Worm (Caenorhabditis elegans) whole organism, L2 larva: ENCODE measurements around the gene myo-3.
A peak's percentile ranks its signal among the peaks of the same experiment; 100 is the strongest.

Experiments
- C34F6.9 ChIP-seq: fragments of 150-350 bp; optimal IDR thresholded peaks from 2 replicates; lab custom pipeline; 2014; ENCODE audit warnings: missing biosample characterization, missing genetic modification characterization
- F13H6.1 ChIP-seq: sonication (generic microtip); optimal IDR thresholded peaks from 2 replicates; lab custom pipeline; 2016; ENCODE audit warnings: missing genetic modification characterization, missing compliant biosample characterization
- R02D3.7 ChIP-seq: fragments of 150-350 bp; optimal IDR thresholded peaks from 2 replicates; lab custom pipeline; 2014; ENCODE audit warnings: missing biosample characterization, missing genetic modification characterization
- Y55F3AM.14 ChIP-seq: fragments of 200-800 bp; sonication (Bioruptor generic); optimal IDR thresholded peaks from 2 replicates; lab custom pipeline; 2018; ENCODE audit warnings: mild to moderate bottlenecking, missing genetic modification characterization, missing compliant biosample characterization
- ZK546.5 ChIP-seq: sonication (generic microtip); optimal IDR thresholded peaks from 2 replicates; lab custom pipeline; 2017; ENCODE audit warnings: missing biosample characterization, missing genetic modification characterization
- alr-1 ChIP-seq: fragments of 150-350 bp; optimal IDR thresholded peaks from 2 replicates; lab custom pipeline; 2014; ENCODE audit warnings: missing biosample characterization, missing genetic modification characterization
- aly-2 ChIP-seq: fragments of 150-350 bp; optimal IDR thresholded peaks from 2 replicates; lab custom pipeline; 2014; ENCODE audit warnings: missing biosample characterization, missing genetic modification characterization
- ama-1 ChIP-seq: fragments of 150-350 bp; optimal IDR thresholded peaks from 2 replicates; lab custom pipeline; 2018; ENCODE audit warnings: inconsistent platforms
- blmp-1 ChIP-seq: sonication (generic microtip); optimal IDR thresholded peaks from 2 replicates; lab custom pipeline; 2017; ENCODE audit warnings: missing genetic modification characterization, mild to moderate bottlenecking, missing compliant biosample characterization, antibody characterized with exemption, moderate library complexity; ENCODE audit not compliant: insufficient read depth
- ceh-16 ChIP-seq: fragments of 150-350 bp; optimal IDR thresholded peaks from 2 replicates; lab custom pipeline; 2014; ENCODE audit warnings: missing biosample characterization, missing genetic modification characterization
- crh-2 ChIP-seq: sonication (generic microtip); optimal IDR thresholded peaks from 2 replicates; lab custom pipeline; 2017; ENCODE audit warnings: missing biosample characterization, missing genetic modification characterization
- dmd-4 ChIP-seq: sonication (generic microtip); optimal IDR thresholded peaks from 2 replicates; lab custom pipeline; 2017; ENCODE audit warnings: missing biosample characterization, missing genetic modification characterization
- egl-27 ChIP-seq: sonication (generic microtip); optimal IDR thresholded peaks from 3 replicates; lab custom pipeline; 2017; ENCODE audit warnings: missing biosample characterization, missing genetic modification reagents, missing genetic modification characterization
- elt-1 ChIP-seq: fragments of 150-350 bp; optimal IDR thresholded peaks from 2 replicates; lab custom pipeline; 2014; ENCODE audit warnings: missing biosample characterization, missing genetic modification characterization
- elt-3 ChIP-seq: sonication (generic microtip); optimal IDR thresholded peaks from 2 replicates; lab custom pipeline; 2017; ENCODE audit warnings: missing biosample characterization, missing genetic modification characterization
- fos-1 ChIP-seq: fragments of 150-350 bp; optimal IDR thresholded peaks from 2 replicates; lab custom pipeline; 2014; ENCODE audit warnings: missing biosample characterization, missing genetic modification characterization
- gmeb-1 ChIP-seq: fragments of 150-350 bp; optimal IDR thresholded peaks from 2 replicates; lab custom pipeline; 2014; ENCODE audit warnings: missing biosample characterization, missing genetic modification characterization
- lin-11 ChIP-seq: fragments of 150-350 bp; sonication (generic microtip); optimal IDR thresholded peaks from 2 replicates; lab custom pipeline; 2014; ENCODE audit warnings: missing biosample characterization, missing genetic modification characterization, inconsistent platforms, mixed read lengths
- lin-13 ChIP-seq: fragments of 150-350 bp; optimal IDR thresholded peaks from 2 replicates; lab custom pipeline; 2014; ENCODE audit warnings: missing biosample characterization, missing genetic modification reagents, missing genetic modification characterization
- lsy-2 ChIP-seq, 2 experiments: fragments of 150-350 bp in 1 of 2; sonication (generic microtip) in 1 of 2; optimal IDR thresholded peaks; 2 replicates each; lab custom pipeline; 2014 to 2017; ENCODE audit warnings: missing biosample characterization in 2 of 2, missing genetic modification characterization in 2 of 2
- mab-5 ChIP-seq: fragments of 150-350 bp; optimal IDR thresholded peaks from 2 replicates; lab custom pipeline; 2014; ENCODE audit warnings: missing biosample characterization, missing genetic modification characterization
- mbf-1 ChIP-seq: sonication (generic microtip); optimal IDR thresholded peaks from 2 replicates; lab custom pipeline; 2017; ENCODE audit warnings: missing biosample characterization, missing genetic modification characterization
- mdl-1 ChIP-seq, 2 experiments: fragments of 150-350 bp in 1 of 2; sonication (generic microtip) in 1 of 2; optimal IDR thresholded peaks; 2 replicates each; lab custom pipeline; 2017; ENCODE audit warnings: missing biosample characterization in 2 of 2, missing genetic modification characterization in 2 of 2
- nhr-11 ChIP-seq: fragments of 150-350 bp; optimal IDR thresholded peaks from 2 replicates; lab custom pipeline; 2014; ENCODE audit warnings: missing biosample characterization, missing genetic modification characterization
- nhr-12 ChIP-seq: fragments of 150-350 bp; optimal IDR thresholded peaks from 2 replicates; lab custom pipeline; 2014; ENCODE audit warnings: missing biosample characterization, missing genetic modification characterization
- nhr-129 ChIP-seq: fragments of 150-350 bp; optimal IDR thresholded peaks from 2 replicates; lab custom pipeline; 2014; ENCODE audit warnings: missing biosample characterization, missing genetic modification characterization
- nhr-21 ChIP-seq: fragments of 150-350 bp; optimal IDR thresholded peaks from 2 replicates; lab custom pipeline; 2014; ENCODE audit warnings: missing biosample characterization, missing genetic modification characterization
- nhr-23 ChIP-seq: fragments of 150-350 bp; optimal IDR thresholded peaks from 2 replicates; lab custom pipeline; 2014; ENCODE audit warnings: missing biosample characterization, missing genetic modification reagents, missing genetic modification characterization
- nhr-237 ChIP-seq: fragments of 150-350 bp; optimal IDR thresholded peaks from 2 replicates; lab custom pipeline; 2014; ENCODE audit warnings: missing biosample characterization, missing genetic modification characterization
- nhr-25 ChIP-seq: fragments of 150-350 bp; sonication (generic microtip); optimal IDR thresholded peaks from 3 replicates; lab custom pipeline; 2014; ENCODE audit warnings: missing biosample characterization, missing genetic modification characterization
- nhr-6 ChIP-seq: fragments of 150-350 bp; optimal IDR thresholded peaks from 2 replicates; lab custom pipeline; 2014; ENCODE audit warnings: missing biosample characterization, missing genetic modification characterization
- peb-1 ChIP-seq: fragments of 150-350 bp; optimal IDR thresholded peaks from 2 replicates; lab custom pipeline; 2014; ENCODE audit warnings: missing biosample characterization, missing genetic modification characterization
- sem-4 ChIP-seq: fragments of 150-350 bp; optimal IDR thresholded peaks from 2 replicates; lab custom pipeline; 2014; ENCODE audit warnings: missing biosample characterization, missing genetic modification reagents, missing genetic modification characterization
- skn-1 ChIP-seq: sonication (generic microtip); optimal IDR thresholded peaks from 2 replicates; lab custom pipeline; 2017; ENCODE audit warnings: missing biosample characterization, missing genetic modification characterization
- sma-3 ChIP-seq: sonication (generic microtip); optimal IDR thresholded peaks from 2 replicates; lab custom pipeline; 2016; ENCODE audit warnings: missing genetic modification reagents, missing genetic modification characterization, missing compliant biosample characterization
- sma-9 ChIP-seq, 2 experiments: fragments of 150-350 bp in 1 of 2; sonication (generic microtip) in 1 of 2; optimal IDR thresholded peaks; 2 replicates each; lab custom pipeline; 2014 to 2016; ENCODE audit warnings: missing genetic modification characterization in 2 of 2, mild to moderate bottlenecking in 1 of 2, missing biosample characterization in 1 of 2, missing compliant biosample characterization in 1 of 2, missing genetic modification reagents in 1 of 2, moderate library complexity in 1 of 2
- snpc-4 ChIP-seq: fragments of 150-350 bp; optimal IDR thresholded peaks from 2 replicates; lab custom pipeline; 2014; ENCODE audit warnings: missing biosample characterization, missing genetic modification characterization
- unc-39 ChIP-seq: fragments of 150-350 bp; optimal IDR thresholded peaks from 2 replicates; lab custom pipeline; 2014; ENCODE audit warnings: missing biosample characterization, missing genetic modification characterization
- unc-55 ChIP-seq: fragments of 150-350 bp; sonication (generic microtip); optimal IDR thresholded peaks from 3 replicates; lab custom pipeline; 2014; ENCODE audit warnings: missing biosample characterization, missing genetic modification reagents, missing genetic modification characterization
- unc-62 ChIP-seq: fragments of 150-350 bp; optimal IDR thresholded peaks from 2 replicates; lab custom pipeline; 2014; ENCODE audit warnings: missing biosample characterization, missing genetic modification reagents, missing genetic modification characterization
- zag-1 ChIP-seq: fragments of 150-350 bp; optimal IDR thresholded peaks from 2 replicates; lab custom pipeline; 2014; ENCODE audit warnings: missing biosample characterization, missing genetic modification characterization
- ztf-1 ChIP-seq: fragments of 200-800 bp; sonication (Bioruptor generic); conservative IDR thresholded peaks from 2 replicates; pipeline ENCODE4 v1.3.6; 2022; ENCODE audit warnings: missing genetic modification characterization, missing compliant biosample characterization
- ztf-11 ChIP-seq: sonication (generic microtip); optimal IDR thresholded peaks from 2 replicates; lab custom pipeline; 2017; ENCODE audit warnings: missing biosample characterization, missing genetic modification characterization
- ztf-4 ChIP-seq: fragments of 150-350 bp; optimal IDR thresholded peaks from 2 replicates; lab custom pipeline; 2014; ENCODE audit warnings: missing biosample characterization, missing genetic modification characterization

The myo-3 gene

ce11 chrV:12194275-12194674, 39.9 kb downstream of the myo-3 start, which contains the start of gene ogdh-2:
TSS of gene ogdh-2 (plus strand) at chrV:12194507.
- TF ChIP-seq mab-5 (tag; lab: Kevin White, UChicago) (no peak), nhr-21 (tag; lab: Kevin White, UChicago) (peak; percentile 6), sma-3 (GFP tag; lab: Kevin White, UChicago) (peak; percentile 48), ceh-16 (tag; lab: Kevin White, UChicago) (peak; percentile 39), unc-55 (GFP tag; lab: Kevin White, UChicago) (no peak), ztf-4 (no peak), lsy-2 (tag; optimal IDR thresholded peaks at IDR 0.05; lab: Kevin White, UChicago) (peak in 1 of 2 experiments; percentile 13), unc-62 (GFP tag; lab: Kevin White, UChicago) (no peak), nhr-25 (tag; lab: Kevin White, UChicago) (peak; percentile 40), fos-1 (tag; lab: Kevin White, UChicago) (peak; percentile 10)
- TF ChIP-seq, all 48 proteins: peak for 6

- TF ChIP-seq ceh-16 (tag; lab: Kevin White, UChicago), result no peak
- TF ChIP-seq nhr-25 (tag; lab: Kevin White, UChicago), result no peak
- no peak for TF ChIP-seq unc-55 (GFP tag; lab: Kevin White, UChicago)
- TF ChIP-seq blmp-1 (tag; lab: Kevin White, UChicago), result no peak
- TF ChIP-seq unc-62 (GFP tag; lab: Kevin White, UChicago), result no peak
- TF ChIP-seq nhr-21 (tag; lab: Kevin White, UChicago), result no peak
- no peak for TF ChIP-seq snpc-4
- no peak for TF ChIP-seq aly-2 (tag; lab: Kevin White, UChicago)
- no peak for TF ChIP-seq zag-1
- TF ChIP-seq ama-1, result no peak
- no peak for TF ChIP-seq crh-2 (tag; lab: Kevin White, UChicago)
- no peak for TF ChIP-seq F13H6.1 (tag; lab: Kevin White, UChicago)
- no peak for TF ChIP-seq lin-13 (GFP tag; lab: Kevin White, UChicago)
- no peak for TF ChIP-seq C34F6.9 (tag; lab: Kevin White, UChicago)
- no peak for TF ChIP-seq R02D3.7 (tag; lab: Kevin White, UChicago)
- TF ChIP-seq mbf-1, result no peak
- TF ChIP-seq, all 48 proteins: peak for 0
Measured at ce11 chrV:12192129-12192528, 42.0 kb downstream of the myo-3 start, which contains the start of gene rnp-1. TSS of gene rnp-1 (plus strand) at chrV:12192273.

ce11 chrV:12190943-12191569, 43.1 kb downstream of the myo-3 start, which contains the start of gene dpy-30:
TSS of gene dpy-30 (plus strand) at chrV:12191519.
- peak; percentile 41 for TF ChIP-seq F13H6.1 (tag; lab: Kevin White, UChicago)
- TF ChIP-seq skn-1 (tag; lab: Kevin White, UChicago), result no peak
- no peak for TF ChIP-seq nhr-6
- no peak for TF ChIP-seq nhr-12 (tag; lab: Kevin White, UChicago)
- TF ChIP-seq sma-9 (GFP tag; optimal IDR thresholded peaks at IDR 0.05; lab: Kevin White, UChicago), result peak; percentile 66
- no peak for TF ChIP-seq sma-9 (tag; optimal IDR thresholded peaks at IDR 0.05; lab: Kevin White, UChicago)
- no peak for TF ChIP-seq ZK546.5 (tag; lab: Kevin White, UChicago)
- TF ChIP-seq snpc-4, result peak; percentile 29
- TF ChIP-seq ztf-11 (tag; lab: Kevin White, UChicago), result no peak
- peak; percentile 46 for TF ChIP-seq sma-3 (GFP tag; lab: Kevin White, UChicago)
- TF ChIP-seq C34F6.9 (tag; lab: Kevin White, UChicago), result peak; percentile 85
- TF ChIP-seq blmp-1 (tag; lab: Kevin White, UChicago), result no peak
- TF ChIP-seq egl-27, result no peak
- TF ChIP-seq nhr-129 (tag; lab: Kevin White, UChicago), result peak; percentile 73
- TF ChIP-seq sem-4 (tag; lab: Kevin White, UChicago), result no peak
- TF ChIP-seq gmeb-1 (tag; lab: Kevin White, UChicago), result peak; percentile 69
- no peak for TF ChIP-seq ztf-1 (GFP tag; lab: Robert Waterston, UW)
- TF ChIP-seq ama-1, result no peak
- TF ChIP-seq mbf-1, result no peak
- TF ChIP-seq nhr-23, result no peak
- TF ChIP-seq nhr-25 (tag; lab: Kevin White, UChicago), result peak; percentile 39
- TF ChIP-seq R02D3.7 (tag; lab: Kevin White, UChicago), result no peak
- peak; percentile 17 for TF ChIP-seq lin-11 (tag; lab: Kevin White, UChicago)
- TF ChIP-seq fos-1 (tag; lab: Kevin White, UChicago), result no peak
- TF ChIP-seq dmd-4 (tag; lab: Kevin White, UChicago), result no peak
- no peak for TF ChIP-seq zag-1
- no peak for TF ChIP-seq mdl-1 (tag; optimal IDR thresholded peaks at IDR 0.05; lab: Kevin White, UChicago)
- no peak for TF ChIP-seq nhr-11 (tag; lab: Kevin White, UChicago)
- TF ChIP-seq unc-55 (GFP tag; lab: Kevin White, UChicago), result peak; percentile 75
- TF ChIP-seq nhr-237 (tag; lab: Kevin White, UChicago), result no peak
- TF ChIP-seq unc-39, result no peak
- no peak for TF ChIP-seq nhr-21 (tag; lab: Kevin White, UChicago)
- TF ChIP-seq mab-5 (tag; lab: Kevin White, UChicago), result no peak
- TF ChIP-seq elt-3 (tag; lab: Kevin White, UChicago), result no peak
- peak; percentile 13 for TF ChIP-seq lin-13 (GFP tag; lab: Kevin White, UChicago)
- TF ChIP-seq alr-1 (tag; lab: Kevin White, UChicago), result no peak
- no peak for TF ChIP-seq ceh-16 (tag; lab: Kevin White, UChicago)
- peak; percentile 87 to 97 for TF ChIP-seq lsy-2 (tag; optimal IDR thresholded peaks at IDR 0.05; lab: Kevin White, UChicago)
- TF ChIP-seq elt-1, result no peak
- TF ChIP-seq ztf-4, result no peak
- TF ChIP-seq crh-2 (tag; lab: Kevin White, UChicago), result peak; percentile 70
- no peak for TF ChIP-seq Y55F3AM.14 (GFP tag; lab: Kevin White, UChicago)
- TF ChIP-seq peb-1 (tag; lab: Kevin White, UChicago), result no peak
